Worm (Caenorhabditis elegans) whole organism, L4 larva: ENCODE data around the gene phf-31.

Experiments
- ctbp-1 ChIP-seq: fragments of 200-800 bp; sonication (Bioruptor generic); IDR thresholded peaks from 2 replicates; pipeline ENCODE4 v1.3.6; 2022; ENCODE audit warnings: missing genetic modification reagents, missing genetic modification characterization, missing compliant biosample characterization
- nhr-6 ChIP-seq: fragments of 150-350 bp; optimal IDR thresholded peaks from 2 replicates; lab custom pipeline; 2014; ENCODE audit warnings: missing biosample characterization, missing genetic modification characterization

DNA sequence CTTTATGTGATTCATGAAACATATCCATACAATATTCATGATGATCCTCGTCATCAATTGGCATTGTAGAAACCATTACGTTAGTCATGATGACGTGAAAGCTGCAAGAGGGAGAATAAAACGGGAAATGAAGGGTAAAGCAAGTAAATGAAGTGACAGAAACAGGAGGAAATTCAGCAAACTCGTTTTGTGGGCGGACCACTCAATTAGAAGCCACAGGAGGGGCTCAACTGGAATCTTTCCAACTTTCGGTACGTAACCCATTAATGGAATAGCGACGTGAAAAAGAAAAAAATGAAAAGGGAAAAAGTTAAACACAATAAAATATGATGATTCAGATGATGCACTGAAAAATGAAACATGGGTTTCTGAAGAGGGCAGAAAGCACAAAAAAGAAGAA lies 35.2 kb downstream of the phf-31 start, which contains the start of gene T01C1.4:
- TF ChIP-seq nhr-6 (tag; lab: Kevin White, UChicago) (no peak), ctbp-1 (GFP tag; lab: Robert Waterston, UW) (no peak)
